Worm (Caenorhabditis elegans) whole organism, early embryonic: ENCODE data around the gene vit-2.
A peak's percentile ranks its signal among the peaks of the same experiment; 100 is the strongest.

Experiments
- B0310.2 ChIP-seq: sonication (generic microtip); optimal IDR thresholded peaks from 2 replicates; lab custom pipeline; 2016; ENCODE audit warnings: mild to moderate bottlenecking, missing genetic modification characterization, missing compliant biosample characterization
- F13C5.2 ChIP-seq: sonication (generic microtip); optimal IDR thresholded peaks from 2 replicates; lab custom pipeline; 2017; ENCODE audit warnings: mild to moderate bottlenecking, missing genetic modification characterization, inconsistent platforms, missing compliant biosample characterization
- aly-1 ChIP-seq: sonication (generic microtip); optimal IDR thresholded peaks from 2 replicates; lab custom pipeline; 2016; ENCODE audit warnings: missing genetic modification characterization, missing compliant biosample characterization
- ama-1 ChIP-seq: fragments of 150-350 bp; optimal IDR thresholded peaks from 2 replicates; lab custom pipeline; 2014
- ceh-13 ChIP-seq: fragments of 200-800 bp; sonication (Bioruptor generic); optimal IDR thresholded peaks from 2 replicates; lab custom pipeline; 2018; ENCODE audit warnings: mild to moderate bottlenecking, missing genetic modification characterization, missing compliant biosample characterization
- ceh-36 ChIP-seq: sonication (generic microtip); optimal IDR thresholded peaks from 2 replicates; lab custom pipeline; 2016; ENCODE audit warnings: missing genetic modification characterization, inconsistent platforms, missing compliant biosample characterization
- ets-7 ChIP-seq: sonication (generic microtip); optimal IDR thresholded peaks from 2 replicates; lab custom pipeline; 2016; ENCODE audit warnings: missing genotype, missing genetic modification characterization, missing compliant biosample characterization
- flt-1 ChIP-seq: fragments of 200-800 bp; sonication (Bioruptor generic); IDR thresholded peaks from 2 replicates; pipeline ENCODE4 v1.3.6; 2022; ENCODE audit warnings: missing genetic modification characterization, missing compliant biosample characterization
- hmbx-1 ChIP-seq: sonication (generic microtip); optimal IDR thresholded peaks from 2 replicates; lab custom pipeline; 2016; ENCODE audit warnings: mild to moderate bottlenecking, missing genetic modification characterization, missing compliant biosample characterization
- hmg-4 ChIP-seq: fragments of 200-800 bp; sonication (Bioruptor generic); optimal IDR thresholded peaks from 2 replicates; lab custom pipeline; 2018; ENCODE audit warnings: mild to moderate bottlenecking, missing genetic modification characterization, missing compliant biosample characterization
- hnd-1 ChIP-seq: sonication (generic microtip); optimal IDR thresholded peaks from 2 replicates; lab custom pipeline; 2016; ENCODE audit warnings: missing genetic modification characterization, missing compliant biosample characterization
- pes-1 ChIP-seq: fragments of 200-800 bp; sonication (Bioruptor generic); IDR thresholded peaks from 2 replicates; pipeline ENCODE4 v1.3.6; 2022; ENCODE audit warnings: missing genetic modification reagents, missing genetic modification characterization, missing compliant biosample characterization
- scrt-1 ChIP-seq: fragments of 200-800 bp; sonication (Bioruptor generic); IDR thresholded peaks from 2 replicates; pipeline ENCODE4 v1.3.6; 2022; ENCODE audit warnings: missing genetic modification characterization, missing compliant biosample characterization
- sea-1 ChIP-seq: fragments of 200-800 bp; sonication (Bioruptor generic); conservative IDR thresholded peaks from 2 replicates; pipeline ENCODE4 v1.3.6; 2022; ENCODE audit warnings: missing genetic modification characterization, missing compliant biosample characterization
- tbx-11 ChIP-seq: fragments of 200-800 bp; sonication (Bioruptor generic); IDR thresholded peaks from 2 replicates; pipeline ENCODE4 v1.3.6; 2022; ENCODE audit warnings: missing genetic modification characterization, missing compliant biosample characterization
- tbx-37 ChIP-seq: fragments of 200-800 bp; sonication (Bioruptor generic); conservative IDR thresholded peaks from 2 replicates; pipeline ENCODE4 v1.3.6; 2022; ENCODE audit warnings: missing genetic modification reagents, missing genetic modification characterization, missing compliant biosample characterization
- tra-4 ChIP-seq: sonication (generic microtip); optimal IDR thresholded peaks from 2 replicates; lab custom pipeline; 2017; ENCODE audit warnings: missing genetic modification characterization, missing compliant biosample characterization

Gene vit-2

ce11 chrX:5100738-5101379 is at the start of gene vit-2:
Gene vit-2, plus strand, starts transcription at chrX:5101042.
- TF ChIP-seq hmg-4 (GFP tag; lab: Kevin White, UChicago) (no peak), aly-1 (tag; lab: Kevin White, UChicago) (no peak), tra-4 (no peak), tbx-11 (no peak), B0310.2 (tag; lab: Kevin White, UChicago) (no peak), tbx-37 (GFP tag; lab: Robert Waterston, UW) (no peak), ets-7 (tag; lab: Kevin White, UChicago) (no peak), ceh-13 (GFP tag; lab: Kevin White, UChicago) (no peak), hnd-1 (tag; lab: Kevin White, UChicago) (no peak), scrt-1 (GFP tag; lab: Robert Waterston, UW) (no peak), ceh-36 (tag; lab: Kevin White, UChicago) (no peak), pes-1 (GFP tag; lab: Robert Waterston, UW) (no peak), F13C5.2 (no peak)

- peak; percentile 89 for TF ChIP-seq hmbx-1 (tag; lab: Kevin White, UChicago)
- peak; percentile 85 for TF ChIP-seq hnd-1 (tag; lab: Kevin White, UChicago)
- TF ChIP-seq ets-7 (tag; lab: Kevin White, UChicago), result peak; percentile 60
- TF ChIP-seq F13C5.2, result peak; percentile 61
- peak; percentile 71 for TF ChIP-seq aly-1 (tag; lab: Kevin White, UChicago)
These were observed 44.6 kb upstream of the vit-2 start for ce11 chrX:5056199-5056598.

- TF ChIP-seq ceh-36 (tag; lab: Kevin White, UChicago), result no peak
- TF ChIP-seq F13C5.2, result no peak
- TF ChIP-seq tra-4, result no peak
- TF ChIP-seq sea-1, result no peak
- TF ChIP-seq hmbx-1 (tag; lab: Kevin White, UChicago), result no peak
- TF ChIP-seq flt-1 (GFP tag; lab: Robert Waterston, UW), result no peak
- TF ChIP-seq hmg-4 (GFP tag; lab: Kevin White, UChicago), result no peak
- TF ChIP-seq B0310.2 (tag; lab: Kevin White, UChicago), result no peak
These were observed 41.7 kb upstream of the vit-2 start, which contains the start of gene C24H10.4 for ce11 chrX:5059163-5059562. Gene C24H10.4, minus strand, starts transcription at chrX:5059263.

ce11 chrX:5060756-5061155 is 40.1 kb upstream of the vit-2 start, which contains the start of gene C24H10.3:
Gene C24H10.3, plus strand, starts transcription at chrX:5061056.
- no peak for TF ChIP-seq ceh-13 (GFP tag; lab: Kevin White, UChicago)
- TF ChIP-seq hmg-4 (GFP tag; lab: Kevin White, UChicago), result no peak
- no peak for TF ChIP-seq hnd-1 (tag; lab: Kevin White, UChicago)
- TF ChIP-seq ets-7 (tag; lab: Kevin White, UChicago), result no peak
- no peak for TF ChIP-seq ceh-36 (tag; lab: Kevin White, UChicago)
- no peak for TF ChIP-seq tbx-37 (GFP tag; lab: Robert Waterston, UW)
- TF ChIP-seq flt-1 (GFP tag; lab: Robert Waterston, UW), result no peak
- no peak for TF ChIP-seq sea-1
- TF ChIP-seq ama-1 (lab: Kevin White, UChicago), result no peak
- TF ChIP-seq B0310.2 (tag; lab: Kevin White, UChicago), result no peak
- no peak for TF ChIP-seq tra-4
- TF ChIP-seq tbx-11, result no peak
- no peak for TF ChIP-seq F13C5.2
- TF ChIP-seq scrt-1 (GFP tag; lab: Robert Waterston, UW), result no peak

ce11 chrX:5061763-5062162 is 39.1 kb upstream of the vit-2 start:
- TF ChIP-seq tra-4 (no peak), ama-1 (lab: Kevin White, UChicago) (no peak), scrt-1 (GFP tag; lab: Robert Waterston, UW) (no peak), hmbx-1 (tag; lab: Kevin White, UChicago) (no peak), ceh-13 (GFP tag; lab: Kevin White, UChicago) (no peak), ets-7 (tag; lab: Kevin White, UChicago) (no peak), ceh-36 (tag; lab: Kevin White, UChicago) (no peak), aly-1 (tag; lab: Kevin White, UChicago) (no peak)

- TF ChIP-seq hmg-4 (GFP tag; lab: Kevin White, UChicago) (peak; percentile 70), aly-1 (tag; lab: Kevin White, UChicago) (peak; percentile 54), pes-1 (GFP tag; lab: Robert Waterston, UW) (no peak), sea-1 (0 out of 2 replicates have a peak, but pooled peaks have one; percentile 13), tbx-37 (GFP tag; lab: Robert Waterston, UW) (no peak), ceh-36 (tag; lab: Kevin White, UChicago) (no peak), F13C5.2 (peak; percentile 80), flt-1 (GFP tag; lab: Robert Waterston, UW) (no peak)
These were observed 36.8 kb upstream of the vit-2 start, which contains the start of gene C24H10.2 for ce11 chrX:5063750-5064652. Gene C24H10.2, plus strand, starts transcription at chrX:5064602.

- TF ChIP-seq flt-1 (GFP tag; lab: Robert Waterston, UW) (no peak), pes-1 (GFP tag; lab: Robert Waterston, UW) (no peak), tbx-37 (GFP tag; lab: Robert Waterston, UW) (no peak)
These were observed 34.3 kb upstream of the vit-2 start for ce11 chrX:5066570-5066969.
